Worm (Caenorhabditis elegans) whole organism, midembryonic: ENCODE measurements around the gene T04F3.1.

Source experiments
- T22C8.4 ChIP-seq: fragments of 200-800 bp; sonication (Bioruptor generic); IDR thresholded peaks from 2 replicates; pipeline ENCODE4 v1.3.6; 2022; ENCODE audit warnings: missing genetic modification characterization, missing compliant biosample characterization
- cog-1 ChIP-seq: sonication (generic microtip); optimal IDR thresholded peaks from 2 replicates; lab custom pipeline; 2016; ENCODE audit warnings: missing genetic modification characterization, missing compliant biosample characterization
- flt-1 ChIP-seq: fragments of 200-800 bp; sonication (Bioruptor generic); IDR thresholded peaks from 2 replicates; pipeline ENCODE4 v1.3.6; 2022; ENCODE audit warnings: missing genetic modification characterization, missing compliant biosample characterization
- klf-2 ChIP-seq: fragments of 200-800 bp; sonication (Bioruptor generic); conservative IDR thresholded peaks from 2 replicates; pipeline ENCODE4 v1.3.6; 2022; ENCODE audit warnings: missing genetic modification reagents, missing genetic modification characterization, missing compliant biosample characterization
- med-1 ChIP-seq: sonication (generic microtip); optimal IDR thresholded peaks from 2 replicates; lab custom pipeline; 2017; ENCODE audit warnings: missing genetic modification characterization, mild to moderate bottlenecking, missing compliant biosample characterization, antibody characterized with exemption, missing genetic modification reagents; ENCODE audit not compliant: insufficient read depth
- ref-1 ChIP-seq: fragments of 200-800 bp; sonication (Bioruptor generic); conservative IDR thresholded peaks from 2 replicates; pipeline ENCODE4 v1.3.6; 2022; ENCODE audit warnings: missing genetic modification reagents, missing genetic modification characterization, missing compliant biosample characterization
- tab-1 ChIP-seq: fragments of 200-800 bp; sonication (Bioruptor generic); IDR thresholded peaks from 2 replicates; pipeline ENCODE4 v1.3.6; 2022; ENCODE audit warnings: missing genetic modification characterization, missing compliant biosample characterization
- ztf-23 ChIP-seq: fragments of 200-800 bp; sonication (Bioruptor generic); IDR thresholded peaks from 2 replicates; pipeline ENCODE4 v1.3.6; 2022; ENCODE audit warnings: missing genetic modification reagents, missing genetic modification characterization, missing compliant biosample characterization
- ztf-29 ChIP-seq: fragments of 200-800 bp; sonication (Bioruptor generic); IDR thresholded peaks from 2 replicates; pipeline ENCODE4 v1.3.6; 2022; ENCODE audit warnings: missing genetic modification reagents, missing genetic modification characterization, missing compliant biosample characterization

ce11 chrV:11697482-11697881 is 42.4 kb upstream of the T04F3.1 start:
- TF ChIP-seq T22C8.4 (GFP tag; lab: Robert Waterston, UW) (no peak), flt-1 (GFP tag; lab: Robert Waterston, UW) (no peak), ztf-29 (GFP tag; lab: Robert Waterston, UW) (no peak), ztf-23 (no peak), med-1 (no peak), ref-1 (GFP tag; lab: Robert Waterston, UW) (no peak), klf-2 (GFP tag; lab: Robert Waterston, UW) (no peak), cog-1 (no peak), tab-1 (no peak)
